Fruit fly (Drosophila melanogaster): Measurements from ENCODE around the gene ND-ACP.

Gene ND-ACP

DNA sequence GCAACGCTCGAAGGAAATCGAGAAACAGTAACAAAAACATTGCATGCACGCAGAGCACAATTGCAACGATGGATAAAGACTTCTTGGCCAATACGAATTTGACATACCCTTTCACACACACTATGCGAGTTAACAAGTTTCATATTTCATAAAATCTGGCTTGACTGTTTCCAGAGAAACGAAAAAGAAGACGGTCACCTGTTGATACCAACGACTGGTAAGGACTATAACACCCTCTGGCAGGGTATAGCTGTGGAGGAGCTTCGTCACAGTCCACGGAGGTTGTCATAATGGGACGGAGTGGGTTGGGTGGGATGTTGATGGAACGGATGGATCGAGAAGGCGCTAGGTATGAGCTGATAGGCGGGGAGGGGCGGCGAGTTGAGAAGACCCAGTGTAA lies 18.5 kb downstream of the ND-ACP start (continued):
- TF ChIP-seq CG6808 (GFP tag; optimal IDR thresholded peaks at IDR 0.05): peak; percentile 63
- peak; percentile 92 for TF ChIP-seq CG6163 (GFP tag; IDR thresholded peaks at IDR 0.05)
- TF ChIP-seq CG31627 (GFP tag; optimal IDR thresholded peaks at IDR 0.05): peak; percentile 82
- TF ChIP-seq CG3032 (tag; optimal IDR thresholded peaks at IDR 0.05): peak; percentile 74
- peak; percentile 70 for TF ChIP-seq dsx (GFP tag; optimal IDR thresholded peaks at IDR 0.05; ENCODE audit: poor library complexity, severe bottlenecking)
- TF ChIP-seq dac (GFP tag; optimal IDR thresholded peaks at IDR 0.05): peak; percentile 74
- TF ChIP-seq fd59A (GFP tag; optimal IDR thresholded peaks at IDR 0.05): peak; percentile 73
- TF ChIP-seq CG4318 (GFP tag; optimal IDR thresholded peaks at IDR 0.05): no peak
- TF ChIP-seq CG11294 (GFP tag; IDR thresholded peaks at IDR 0.05): peak; percentile 63
- TF ChIP-seq Sox14 (GFP tag; optimal IDR thresholded peaks at IDR 0.05): peak; percentile 84
- peak; percentile 58 for TF ChIP-seq CG7368 (GFP tag; optimal IDR thresholded peaks at IDR 0.05)
- TF ChIP-seq CG34406 (GFP tag; optimal IDR thresholded peaks at IDR 0.05): peak; percentile 70
- TF ChIP-seq Sox15 (GFP tag; optimal IDR thresholded peaks at IDR 0.05): peak; percentile 71
- TF ChIP-seq OdsH (GFP tag; optimal IDR thresholded peaks at IDR 0.05): peak; percentile 85
- TF ChIP-seq Eip75B (GFP tag; optimal IDR thresholded peaks at IDR 0.05): peak; percentile 81
- TF ChIP-seq ss (GFP tag; optimal IDR thresholded peaks at IDR 0.05): peak; percentile 83 to 84
- TF ChIP-seq Blimp-1 (GFP tag; optimal IDR thresholded peaks at IDR 0.05): no peak
- TF ChIP-seq fkh (GFP tag; optimal IDR thresholded peaks at IDR 0.05): no peak
- peak; percentile 78 for TF ChIP-seq topi (GFP tag; optimal IDR thresholded peaks at IDR 0.05)
- peak; percentile 82 for TF ChIP-seq acj6 (GFP tag; optimal IDR thresholded peaks at IDR 0.05)
- TF ChIP-seq CG6276 (GFP tag; optimal IDR thresholded peaks at IDR 0.05): no peak
- peak; percentile 88 for TF ChIP-seq CG32006 (GFP tag; optimal IDR thresholded peaks at IDR 0.05)
- TF ChIP-seq CG8632 (GFP tag; optimal IDR thresholded peaks at IDR 0.05): peak; percentile 67
- no peak for TF ChIP-seq CG16779 (tag; optimal IDR thresholded peaks at IDR 0.05)
- TF ChIP-seq CG1621 (tag; optimal IDR thresholded peaks at IDR 0.05): peak; percentile 80
- TF ChIP-seq Lpt (GFP tag; optimal IDR thresholded peaks at IDR 0.05): peak; percentile 73
- peak in 1 of 2 experiments; percentile 74 for TF ChIP-seq salr (GFP tag; optimal IDR thresholded peaks at IDR 0.05)
- TF ChIP-seq CG15336 (GFP tag; IDR thresholded peaks at IDR 0.05): peak; percentile 87
- peak; percentile 85 for TF ChIP-seq eg (GFP tag; IDR thresholded peaks at IDR 0.05)
- TF ChIP-seq spab (GFP tag; optimal IDR thresholded peaks at IDR 0.05): peak; percentile 48
- peak; percentile 79 for TF ChIP-seq CG3919 (GFP tag; optimal IDR thresholded peaks at IDR 0.05)
- peak; percentile 81 for TF ChIP-seq CG8119 (GFP tag; IDR thresholded peaks at IDR 0.05)
- TF ChIP-seq CG6854 (GFP tag; optimal IDR thresholded peaks at IDR 0.05): peak; percentile 31
- TF ChIP-seq CG9139 (GFP tag; optimal IDR thresholded peaks at IDR 0.05): no peak

DNA sequence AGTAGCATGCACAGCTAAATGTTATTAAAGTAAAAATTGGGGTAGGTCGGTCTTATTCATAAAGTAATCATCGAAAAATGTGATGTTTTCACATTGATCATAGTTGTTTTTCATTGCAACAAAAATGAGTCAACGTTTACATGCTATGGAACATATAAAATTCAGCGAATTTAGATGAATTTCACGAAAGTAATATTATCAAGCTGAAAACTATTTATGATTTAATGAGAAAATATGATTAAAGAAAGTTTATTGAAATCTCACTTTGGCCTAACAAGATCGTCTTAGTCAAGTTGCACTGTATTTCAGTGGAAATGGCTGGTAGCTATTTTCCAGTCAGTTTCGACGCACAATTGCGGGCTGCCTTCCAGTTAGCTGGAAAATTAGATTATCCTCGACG lies 19.2 kb downstream of the ND-ACP start:
- TF ChIP-seq Sox14 (GFP tag; optimal IDR thresholded peaks at IDR 0.05) (no peak), Hr38 (GFP tag; optimal IDR thresholded peaks at IDR 0.05) (no peak), Hr4 (GFP tag; optimal IDR thresholded peaks at IDR 0.05) (peak; percentile 16), vri (GFP tag; optimal IDR thresholded peaks at IDR 0.05) (no peak), CG31627 (GFP tag; optimal IDR thresholded peaks at IDR 0.05) (peak; percentile 0), CG10631 (GFP tag; optimal IDR thresholded peaks at IDR 0.05) (no peak), Met (GFP tag; optimal IDR thresholded peaks at IDR 0.05) (peak; percentile 24), CG15336 (GFP tag; IDR thresholded peaks at IDR 0.05) (no peak), Eip78C (GFP tag) (peak; percentile 48), esn (GFP tag; optimal IDR thresholded peaks at IDR 0.05) (peak; percentile 9), CG6808 (GFP tag; optimal IDR thresholded peaks at IDR 0.05) (no peak), acj6 (GFP tag; optimal IDR thresholded peaks at IDR 0.05) (peak; percentile 26)

All from whole organism, prepupa.